Fruit fly (Drosophila melanogaster): Measurements from ENCODE around the gene CG42446.

CG42446 gene

dm6 chr3R:16347626-16348264 lies 12.2 kb downstream of the CG42446 start (continued):
- TF ChIP-seq sd (tag; optimal IDR thresholded peaks at IDR 0.05) (peak; percentile 91), sqz (GFP tag; optimal IDR thresholded peaks at IDR 0.05) (peak; percentile 86), Jarid2 (GFP tag; optimal IDR thresholded peaks at IDR 0.05) (no peak), grn (GFP tag; optimal IDR thresholded peaks at IDR 0.05) (peak; percentile 93), BtbVII (GFP tag; optimal IDR thresholded peaks at IDR 0.05) (peak; percentile 10)

dm6 chr3R:16341817-16342374 lies 18.0 kb downstream of the CG42446 start, which contains the start of the genes SF2 and pad:
TSS of gene SF2 (minus strand) at chr3R:16341988.
TSS of gene pad (plus strand) at chr3R:16342318.
- TF ChIP-seq Dad (GFP tag; optimal IDR thresholded peaks at IDR 0.05): peak; percentile 66
- peak; percentile 30 for TF ChIP-seq schlank (tag; optimal IDR thresholded peaks at IDR 0.05)
- TF ChIP-seq CG7987 (GFP tag; optimal IDR thresholded peaks at IDR 0.05): no peak
- TF ChIP-seq ac (GFP tag; optimal IDR thresholded peaks at IDR 0.05): no peak
- TF ChIP-seq CG18262 (tag; optimal IDR thresholded peaks at IDR 0.05): peak; percentile 78
- peak; percentile 98 for TF ChIP-seq CG16813 (GFP tag; IDR thresholded peaks at IDR 0.05; ENCODE audit: partially characterized antibody)
- peak; percentile 84 for TF ChIP-seq CG13424 (tag; optimal IDR thresholded peaks at IDR 0.05)
- no peak for TF ChIP-seq pita (GFP tag; optimal IDR thresholded peaks at IDR 0.05)
- no peak for TF ChIP-seq CG31365 (tag; optimal IDR thresholded peaks at IDR 0.05)
- TF ChIP-seq CG4854 (GFP tag; optimal IDR thresholded peaks at IDR 0.05): peak; percentile 60
- TF ChIP-seq CG12071 (GFP tag; optimal IDR thresholded peaks at IDR 0.05): no peak
- TF ChIP-seq HLHmδ (GFP tag; optimal IDR thresholded peaks at IDR 0.05): peak; percentile 13
- TF ChIP-seq CG5180 (GFP tag; optimal IDR thresholded peaks at IDR 0.05): peak; percentile 31
- peak; percentile 72 for TF ChIP-seq CG18764 (GFP tag; optimal IDR thresholded peaks at IDR 0.05)
- TF ChIP-seq CG3281 (GFP tag; optimal IDR thresholded peaks at IDR 0.05): peak; percentile 74
- peak; percentile 79 for TF ChIP-seq Dref (GFP tag; IDR thresholded peaks at IDR 0.05)
- no peak for TF ChIP-seq aop (GFP tag; IDR thresholded peaks at IDR 0.05)
- TF ChIP-seq ranshi (GFP tag; IDR thresholded peaks at IDR 0.05): peak; percentile 67; the same call in 1 of the 2 replicates
- peak; percentile 56; the same call in 1 of the 2 replicates for TF ChIP-seq Xrp1 (GFP tag; IDR thresholded peaks at IDR 0.05)
- TF ChIP-seq CG1602 (GFP tag; optimal IDR thresholded peaks at IDR 0.05): peak; percentile 71
- TF ChIP-seq ase (GFP tag; IDR thresholded peaks at IDR 0.05): peak; percentile 59; the same call in 1 of the 3 replicates
- peak; percentile 61 for TF ChIP-seq Vsx1 (GFP tag; optimal IDR thresholded peaks at IDR 0.05)
- TF ChIP-seq ftz-f1 (GFP tag; optimal IDR thresholded peaks at IDR 0.05): peak; percentile 10
- peak; percentile 46; the same call in 1 of the 2 replicates for TF ChIP-seq sens-2 (GFP tag; IDR thresholded peaks at IDR 0.05)
- TF ChIP-seq sr (GFP tag; IDR thresholded peaks at IDR 0.05): no peak
- no peak; the same call in 1 of the 2 replicates for TF ChIP-seq E2f2 (GFP tag; IDR thresholded peaks at IDR 0.05)
- TF ChIP-seq Taf1 (GFP tag; IDR thresholded peaks at IDR 0.05): 0 out of 2 replicates have a peak, but pooled peaks have one; percentile 51
- peak; percentile 98 for TF ChIP-seq sens (GFP tag)
- peak; percentile 84 for TF ChIP-seq CG9215 (GFP tag; IDR thresholded peaks at IDR 0.05)
- peak; percentile 49 for TF ChIP-seq emc (GFP tag; optimal IDR thresholded peaks at IDR 0.05)
- TF ChIP-seq btn (GFP tag; optimal IDR thresholded peaks at IDR 0.05): peak; percentile 35
- no peak for TF ChIP-seq ham (GFP tag; IDR thresholded peaks at IDR 0.05)
- peak; percentile 42 for TF ChIP-seq Hand (GFP tag; optimal IDR thresholded peaks at IDR 0.05)
- peak; percentile 77 for TF ChIP-seq fu2 (GFP tag; optimal IDR thresholded peaks at IDR 0.05)
- peak; percentile 37 for TF ChIP-seq Elba2 (GFP tag; optimal IDR thresholded peaks at IDR 0.05)
- TF ChIP-seq gsb-n (tag; optimal IDR thresholded peaks at IDR 0.05): peak; percentile 63
- peak; percentile 73 for TF ChIP-seq wdn (GFP tag; IDR thresholded peaks at IDR 0.05)
- TF ChIP-seq Stat92E (GFP tag; optimal IDR thresholded peaks at IDR 0.05): peak in 1 of 3 experiments; percentile 44
- peak; percentile 64 for TF ChIP-seq HHEX (GFP tag; optimal IDR thresholded peaks at IDR 0.05)
- TF ChIP-seq Doc2 (GFP tag; IDR thresholded peaks at IDR 0.05): no peak
- TF ChIP-seq so (GFP tag; IDR thresholded peaks at IDR 0.05): peak; percentile 61; the same call in 2 of the 3 replicates
- peak; percentile 86 for TF ChIP-seq Opbp (GFP tag; IDR thresholded peaks at IDR 0.05; ENCODE audit: partially characterized antibody)
